Worm (Caenorhabditis elegans): Measurements from ENCODE around the gene crn-7.
A peak's percentile ranks its signal among the peaks of the same experiment; 100 is the strongest.

The crn-7 gene

DNA sequence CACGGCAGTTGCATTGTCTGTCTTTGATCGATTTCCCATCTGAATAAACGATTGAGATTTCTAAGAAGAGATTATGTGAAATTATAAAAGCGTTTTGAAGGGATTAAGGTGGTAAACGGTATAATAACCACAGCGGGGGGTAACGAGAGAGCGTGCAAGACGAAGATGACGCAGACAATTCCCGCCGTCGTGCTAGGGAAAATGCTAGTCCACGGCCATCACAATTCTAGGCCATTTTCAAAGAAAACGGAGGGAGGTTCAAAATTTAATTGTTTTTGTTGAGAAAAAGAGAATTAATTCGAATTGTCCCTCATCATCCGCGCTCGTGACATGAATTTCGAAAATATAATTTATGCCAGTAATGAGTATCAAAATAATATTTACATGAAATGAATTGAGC, 50.8 kb downstream of the crn-7 start, which contains the start of gene F10E9.11 (continued):
- TF ChIP-seq T20F7.1 (GFP tag; optimal IDR thresholded peaks at IDR 0.05) (peak; percentile 36), zfp-3 (GFP tag; conservative IDR thresholded peaks at IDR 0.05) (no peak), fos-1 (tag; optimal IDR thresholded peaks at IDR 0.05) (no peak), dmd-8 (GFP tag; IDR thresholded peaks at IDR 0.05) (no peak), daf-19 (GFP tag; conservative IDR thresholded peaks at IDR 0.05) (0 out of 2 replicates have a peak, but pooled peaks have one; percentile 16), pqm-1 (tag; optimal IDR thresholded peaks at IDR 0.05) (no peak), ZK337.2 (GFP tag; IDR thresholded peaks at IDR 0.05) (peak; percentile 83), lin-39 (tag; optimal IDR thresholded peaks at IDR 0.05) (no peak), egl-27 (tag; optimal IDR thresholded peaks at IDR 0.05) (no peak)

DNA sequence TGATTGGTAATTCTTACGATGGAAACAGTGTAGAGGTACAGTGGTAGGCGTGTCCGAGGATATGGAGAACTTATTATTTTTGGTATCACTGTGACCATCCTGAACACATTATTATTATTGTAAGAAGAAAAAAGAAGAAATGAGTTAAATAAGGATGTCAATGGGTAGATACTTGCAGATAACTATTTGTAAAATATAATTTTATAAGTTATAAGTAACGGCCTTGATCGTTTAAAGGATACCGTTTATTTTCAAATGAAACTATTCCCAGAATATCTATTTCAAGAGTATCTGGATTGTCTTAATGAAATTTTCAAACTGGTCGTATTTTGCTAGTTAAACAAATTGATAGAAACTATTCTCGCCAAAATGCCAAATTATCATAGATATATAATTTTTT, 51.9 kb downstream of the crn-7 start, which contains the start of gene F10E9.10:
Gene F10E9.10, minus strand, starts transcription at position 101 of the 400 bp plus-strand sequence.
- TF ChIP-seq mxl-3 (GFP tag; optimal IDR thresholded peaks at IDR 0.05), result no peak
- no peak for TF ChIP-seq pha-4 (GFP tag; IDR thresholded peaks at IDR 0.05)
- no peak for TF ChIP-seq pha-4 (tag; optimal IDR thresholded peaks at IDR 0.05)
- TF ChIP-seq dmd-9 (GFP tag; IDR thresholded peaks at IDR 0.05), result no peak
- no peak for TF ChIP-seq zfp-3 (GFP tag; conservative IDR thresholded peaks at IDR 0.05)
- TF ChIP-seq tag-97 (GFP tag; IDR thresholded peaks at IDR 0.05), result no peak
- no peak for TF ChIP-seq nhr-11 (tag; optimal IDR thresholded peaks at IDR 0.05)
- TF ChIP-seq dve-1 (tag; optimal IDR thresholded peaks at IDR 0.05; ENCODE audit: insufficient read depth), result no peak
- TF ChIP-seq attf-4 (tag; optimal IDR thresholded peaks at IDR 0.05), result no peak
- no peak for TF ChIP-seq nhr-28 (tag; optimal IDR thresholded peaks at IDR 0.05)
- TF ChIP-seq mxl-2 (GFP tag; conservative IDR thresholded peaks at IDR 0.05), result no peak
- TF ChIP-seq ztf-7 (tag; optimal IDR thresholded peaks at IDR 0.05), result no peak
- TF ChIP-seq ceh-62 (tag; optimal IDR thresholded peaks at IDR 0.05), result no peak
- TF ChIP-seq ceh-44 (GFP tag; IDR thresholded peaks at IDR 0.05), result no peak
- TF ChIP-seq lin-15B (tag; optimal IDR thresholded peaks at IDR 0.05), result no peak

Measured in whole organism, L4 larva.